Worm (Caenorhabditis elegans) whole organism, early embryonic: ENCODE measurements around the gene catp-6.

Experiments
- B0310.2 ChIP-seq: sonication (generic microtip); optimal IDR thresholded peaks from 2 replicates; lab custom pipeline; 2016; ENCODE audit warnings: mild to moderate bottlenecking, missing genetic modification characterization, missing compliant biosample characterization
- F13C5.2 ChIP-seq: sonication (generic microtip); optimal IDR thresholded peaks from 2 replicates; lab custom pipeline; 2017; ENCODE audit warnings: mild to moderate bottlenecking, missing genetic modification characterization, inconsistent platforms, missing compliant biosample characterization
- aly-1 ChIP-seq: sonication (generic microtip); optimal IDR thresholded peaks from 2 replicates; lab custom pipeline; 2016; ENCODE audit warnings: missing genetic modification characterization, missing compliant biosample characterization
- ama-1 ChIP-seq: fragments of 150-350 bp; optimal IDR thresholded peaks from 2 replicates; lab custom pipeline; 2014
- ets-7 ChIP-seq: sonication (generic microtip); optimal IDR thresholded peaks from 2 replicates; lab custom pipeline; 2016; ENCODE audit warnings: missing genotype, missing genetic modification characterization, missing compliant biosample characterization
- flt-1 ChIP-seq: fragments of 200-800 bp; sonication (Bioruptor generic); IDR thresholded peaks from 2 replicates; pipeline ENCODE4 v1.3.6; 2022; ENCODE audit warnings: missing genetic modification characterization, missing compliant biosample characterization
- hmbx-1 ChIP-seq: sonication (generic microtip); optimal IDR thresholded peaks from 2 replicates; lab custom pipeline; 2016; ENCODE audit warnings: mild to moderate bottlenecking, missing genetic modification characterization, missing compliant biosample characterization
- hnd-1 ChIP-seq: sonication (generic microtip); optimal IDR thresholded peaks from 2 replicates; lab custom pipeline; 2016; ENCODE audit warnings: missing genetic modification characterization, missing compliant biosample characterization
- pes-1 ChIP-seq: fragments of 200-800 bp; sonication (Bioruptor generic); IDR thresholded peaks from 2 replicates; pipeline ENCODE4 v1.3.6; 2022; ENCODE audit warnings: missing genetic modification reagents, missing genetic modification characterization, missing compliant biosample characterization
- scrt-1 ChIP-seq: fragments of 200-800 bp; sonication (Bioruptor generic); IDR thresholded peaks from 2 replicates; pipeline ENCODE4 v1.3.6; 2022; ENCODE audit warnings: missing genetic modification characterization, missing compliant biosample characterization
- tbx-37 ChIP-seq: fragments of 200-800 bp; sonication (Bioruptor generic); conservative IDR thresholded peaks from 2 replicates; pipeline ENCODE4 v1.3.6; 2022; ENCODE audit warnings: missing genetic modification reagents, missing genetic modification characterization, missing compliant biosample characterization
- tra-4 ChIP-seq: sonication (generic microtip); optimal IDR thresholded peaks from 2 replicates; lab custom pipeline; 2017; ENCODE audit warnings: missing genetic modification characterization, missing compliant biosample characterization

ce11 chrIV:9854952-9855351 lies 30.6 kb upstream of the catp-6 start:
- TF ChIP-seq scrt-1 (GFP tag; lab: Robert Waterston, UW) (no peak), pes-1 (GFP tag; lab: Robert Waterston, UW) (no peak), ama-1 (lab: Kevin White, UChicago) (no peak), F13C5.2 (tag; lab: Kevin White, UChicago) (no peak), hmbx-1 (tag; lab: Kevin White, UChicago) (no peak), hnd-1 (tag; lab: Kevin White, UChicago) (no peak), B0310.2 (tag; lab: Kevin White, UChicago) (no peak), aly-1 (tag; lab: Kevin White, UChicago) (no peak), flt-1 (GFP tag; lab: Robert Waterston, UW) (no peak), tra-4 (tag; lab: Kevin White, UChicago) (no peak), tbx-37 (GFP tag; lab: Robert Waterston, UW) (no peak), ets-7 (tag; lab: Kevin White, UChicago) (no peak)
